Worm (Caenorhabditis elegans) whole organism, dauer: ENCODE results near the gene C02E7.10.

Experiments used
- unc-62 ChIP-seq: sonication (generic microtip); optimal IDR thresholded peaks from 2 replicates; lab custom pipeline; 2017; ENCODE audit warnings: missing biosample characterization, missing genetic modification reagents, missing genetic modification characterization

C02E7.10 gene

DNA sequence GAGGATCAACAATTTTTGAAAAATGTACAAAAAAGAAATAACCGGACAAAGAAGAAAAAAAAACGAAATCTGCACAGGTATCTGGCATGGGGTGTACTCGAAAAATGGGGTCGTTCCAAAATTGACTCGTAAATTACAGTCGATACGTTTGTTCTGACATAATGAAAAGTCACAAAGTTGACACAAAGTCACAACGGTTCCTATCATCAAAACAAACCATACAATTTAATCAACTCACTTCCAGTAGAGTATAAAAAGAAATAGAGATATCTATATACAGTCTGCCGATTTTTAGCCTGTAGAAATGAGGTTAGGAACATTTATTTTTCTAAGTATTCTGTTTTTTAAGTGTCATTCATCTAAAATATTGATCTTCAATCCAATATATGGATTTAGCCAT lies 48.4 kb downstream of the C02E7.10 start, which contains the start of gene T19H12.12:
T19H12.12 (plus strand) TSS at position 301 of the 400 bp plus-strand sequence.
- no peak for TF ChIP-seq unc-62 (GFP tag; lab: Kevin White, UChicago)
